Worm (Caenorhabditis elegans): ENCODE results near the gene madf-5.

Gene madf-5

ce11 chrII:14528233-14528802, 45.1 kb upstream of the madf-5 start, which contains the start of the genes F57C2.5 and spat-1 (continued):
- TF ChIP-seq unc-130 (GFP tag; optimal IDR thresholded peaks at IDR 0.05) (peak; percentile 74), zfh-2 (GFP tag; conservative IDR thresholded peaks at IDR 0.05) (no peak), F23B12.7 (tag; optimal IDR thresholded peaks at IDR 0.05; ENCODE audit: insufficient read depth) (peak; percentile 47), F33H1.4 (GFP tag; IDR thresholded peaks at IDR 0.05) (peak; percentile 42; the same call in 1 of the 2 replicates), nfyb-1 (GFP tag; IDR thresholded peaks at IDR 0.05) (no peak), egrh-3 (GFP tag; IDR thresholded peaks at IDR 0.05) (peak; percentile 33; the same call in 1 of the 2 replicates), dox-1 (GFP tag; IDR thresholded peaks at IDR 0.05) (peak; percentile 68; the same call in 1 of the 2 replicates), lin-26 (GFP tag; IDR thresholded peaks at IDR 0.05) (no peak), C06A6.2 (GFP tag; conservative IDR thresholded peaks at IDR 0.05) (no peak), rpc-1 (optimal IDR thresholded peaks at IDR 0.05) (no peak), rpc-1 (tag; optimal IDR thresholded peaks at IDR 0.05) (no peak), F10E7.11 (tag; optimal IDR thresholded peaks at IDR 0.05) (no peak), attf-3 (GFP tag; conservative IDR thresholded peaks at IDR 0.05) (peak; percentile 24; the same call in 1 of the 2 replicates), F22D6.2 (tag; optimal IDR thresholded peaks at IDR 0.05) (no peak), F57A8.1 (GFP tag; optimal IDR thresholded peaks at IDR 0.05) (no peak), gei-17 (GFP tag; optimal IDR thresholded peaks at IDR 0.05) (no peak), tbx-9 (tag; optimal IDR thresholded peaks at IDR 0.05; ENCODE audit: borderline replicate concordance) (no peak), B0019.2 (GFP tag; conservative IDR thresholded peaks at IDR 0.05) (no peak), attf-6 (GFP tag; IDR thresholded peaks at IDR 0.05) (no peak), ceh-79 (tag; optimal IDR thresholded peaks at IDR 0.05) (no peak), madf-3 (GFP tag; IDR thresholded peaks at IDR 0.05) (no peak), rec-8 (tag; optimal IDR thresholded peaks at IDR 0.05) (no peak), aptf-3 (GFP tag; IDR thresholded peaks at IDR 0.05) (no peak), ceh-91 (GFP tag; IDR thresholded peaks at IDR 0.05) (peak; percentile 76), K12H6.12 (tag; optimal IDR thresholded peaks at IDR 0.05) (peak; percentile 76), dpl-1 (GFP tag; optimal IDR thresholded peaks at IDR 0.05) (peak; percentile 2), madf-6 (GFP tag; IDR thresholded peaks at IDR 0.05) (peak; percentile 41; the same call in 1 of the 2 replicates), lin-54 (GFP tag; optimal IDR thresholded peaks at IDR 0.05) (peak; percentile 22), atf-7 (tag; optimal IDR thresholded peaks at IDR 0.05) (no peak), D2030.7 (GFP tag; IDR thresholded peaks at IDR 0.05) (peak; percentile 76; the same call in 1 of the 2 replicates), cebp-1 (GFP tag; IDR thresholded peaks at IDR 0.05) (no peak), cebp-1 (tag; optimal IDR thresholded peaks at IDR 0.05) (peak; percentile 49), let-607 (tag; optimal IDR thresholded peaks at IDR 0.05) (peak in 1 of 2 experiments; percentile 32), mes-4 (tag; optimal IDR thresholded peaks at IDR 0.05) (no peak), ztf-22 (GFP tag; optimal IDR thresholded peaks at IDR 0.05) (no peak), somi-1 (GFP tag; optimal IDR thresholded peaks at IDR 0.05) (no peak), F49E8.2 (tag; optimal IDR thresholded peaks at IDR 0.05; ENCODE audit: insufficient read depth) (peak; percentile 38), K11D2.4 (GFP tag; IDR thresholded peaks at IDR 0.05) (no peak), hmg-1.2 (GFP tag; IDR thresholded peaks at IDR 0.05) (peak; percentile 49; the same call in 1 of the 2 replicates), Y53F4B.3 (GFP tag; IDR thresholded peaks at IDR 0.05) (no peak), C17E4.6 (GFP tag; IDR thresholded peaks at IDR 0.05) (no peak), Y79H2A.3 (GFP tag; conservative IDR thresholded peaks at IDR 0.05) (no peak; the same call in 1 of the 2 replicates), Y95B8A.8 (GFP tag; IDR thresholded peaks at IDR 0.05) (0 out of 2 replicates have a peak, but pooled peaks have one; percentile 19), nhr-90 (tag; optimal IDR thresholded peaks at IDR 0.05) (no peak), tlf-1 (GFP tag; optimal IDR thresholded peaks at IDR 0.05) (no peak), ama-1 (optimal IDR thresholded peaks at IDR 0.05) (no peak), ama-1 (GFP tag; optimal IDR thresholded peaks at IDR 0.05) (no peak), hsf-1 (GFP tag; IDR thresholded peaks at IDR 0.05) (no peak), F52B5.7 (tag; optimal IDR thresholded peaks at IDR 0.05) (no peak)
